Worm (Caenorhabditis elegans) whole organism, L1 larva: Measurements from ENCODE around the gene smg-8.

Experiments used
- C34B4.2 ChIP-seq: sonication (generic microtip); optimal IDR thresholded peaks from 2 replicates; lab custom pipeline; 2017; ENCODE audit warnings: mild to moderate bottlenecking, missing genetic modification characterization, missing compliant biosample characterization
- F16B12.6 ChIP-seq: fragments of 150-350 bp; optimal IDR thresholded peaks from 2 replicates; lab custom pipeline; 2014; ENCODE audit warnings: missing biosample characterization, missing genetic modification characterization
- aha-1 ChIP-seq: fragments of 150-350 bp; optimal IDR thresholded peaks from 2 replicates; lab custom pipeline; 2014; ENCODE audit warnings: missing biosample characterization, missing genetic modification characterization
- ama-1 ChIP-seq: fragments of 150-350 bp; optimal IDR thresholded peaks from 2 replicates; lab custom pipeline; 2014
- blmp-1 ChIP-seq: fragments of 150-350 bp; optimal IDR thresholded peaks from 2 replicates; lab custom pipeline; 2014; ENCODE audit warnings: missing biosample characterization, missing genetic modification characterization
- ceh-63 ChIP-seq: fragments of 200-800 bp; sonication (Bioruptor generic); optimal IDR thresholded peaks from 2 replicates; lab custom pipeline; 2018; ENCODE audit warnings: mild to moderate bottlenecking, missing genetic modification characterization, missing compliant biosample characterization
- ceh-88 ChIP-seq: fragments of 200-800 bp; sonication (Bioruptor generic); IDR thresholded peaks from 2 replicates; pipeline ENCODE4 v1.3.6; 2022; ENCODE audit warnings: missing genetic modification characterization, missing compliant biosample characterization
- ceh-90 ChIP-seq: sonication (generic microtip); optimal IDR thresholded peaks from 2 replicates; lab custom pipeline; 2016; ENCODE audit warnings: missing genetic modification characterization, missing compliant biosample characterization
- ces-1 ChIP-seq: fragments of 150-350 bp; optimal IDR thresholded peaks from 2 replicates; lab custom pipeline; 2014; ENCODE audit warnings: missing biosample characterization, missing genetic modification reagents, missing genetic modification characterization
- dsc-1 ChIP-seq: sonication (generic microtip); optimal IDR thresholded peaks from 2 replicates; lab custom pipeline; 2016; ENCODE audit warnings: mild to moderate bottlenecking, missing genetic modification characterization, missing compliant biosample characterization
- efl-1 ChIP-seq, 4 experiments: fragments of 150-350 bp; optimal IDR thresholded peaks in 3 of 4; peaks in 1 of 4; 1 replicate in 1 of 4; 2 replicates in 3 of 4; lab custom pipeline; 2014; ENCODE audit warnings: missing biosample characterization in 2 of 4, missing genetic modification characterization in 2 of 4, missing genetic modification reagents in 2 of 4
- egl-13 ChIP-seq: sonication (generic microtip); optimal IDR thresholded peaks from 2 replicates; lab custom pipeline; 2016; ENCODE audit warnings: missing genotype, missing genetic modification reagents, missing genetic modification characterization, missing compliant biosample characterization
- egl-27 ChIP-seq, 2 experiments: fragments of 150-350 bp in 1 of 2; sonication (generic microtip); optimal IDR thresholded peaks; 3 replicates each; lab custom pipeline; 2017 to 2018; ENCODE audit warnings: missing biosample characterization in 2 of 2, missing genetic modification characterization in 2 of 2, missing genetic modification reagents in 2 of 2
- elt-3 ChIP-seq, 6 experiments: fragments of 150-350 bp in 1 of 6; sonication (generic microtip); optimal IDR thresholded peaks; 2 replicates each; lab custom pipeline; 2017 to 2018; ENCODE audit warnings: missing biosample characterization in 6 of 6, missing genetic modification characterization in 6 of 6, inconsistent platforms in 1 of 6
- fkh-10 ChIP-seq: sonication (generic microtip); optimal IDR thresholded peaks from 2 replicates; lab custom pipeline; 2017; ENCODE audit warnings: missing biosample characterization, missing genetic modification reagents, missing genetic modification characterization
- fos-1 ChIP-seq: fragments of 150-350 bp; optimal IDR thresholded peaks from 2 replicates; lab custom pipeline; 2014; ENCODE audit warnings: missing biosample characterization, missing genetic modification characterization
- hpl-2 ChIP-seq: fragments of 150-350 bp; optimal IDR thresholded peaks from 2 replicates; lab custom pipeline; 2014; ENCODE audit warnings: missing biosample characterization, missing genetic modification reagents, missing genetic modification characterization
- jun-1 ChIP-seq: fragments of 150-350 bp; optimal IDR thresholded peaks from 2 replicates; lab custom pipeline; 2014; ENCODE audit warnings: missing biosample characterization, missing genetic modification reagents, missing genetic modification characterization
- lin-14 ChIP-seq: fragments of 200-800 bp; sonication (Bioruptor generic); optimal IDR thresholded peaks from 2 replicates; lab custom pipeline; 2018; ENCODE audit warnings: mild to moderate bottlenecking, missing genetic modification characterization, moderate library complexity, missing compliant biosample characterization
- lin-35 ChIP-seq, 2 experiments: fragments of 150-350 bp; optimal IDR thresholded peaks; 2 replicates each; lab custom pipeline; 2014; ENCODE audit warnings: missing biosample characterization in 2 of 2, missing genetic modification characterization in 2 of 2, missing genetic modification reagents in 2 of 2
- lir-3 ChIP-seq: sonication (generic microtip); optimal IDR thresholded peaks from 2 replicates; lab custom pipeline; 2016; ENCODE audit warnings: mild to moderate bottlenecking, missing genetic modification characterization, moderate library complexity, missing compliant biosample characterization; ENCODE audit not compliant: poor library complexity
- mab-9 ChIP-seq: fragments of 200-800 bp; sonication (Bioruptor generic); IDR thresholded peaks from 2 replicates; pipeline ENCODE4 v1.3.6; 2022; ENCODE audit warnings: missing genetic modification reagents, missing genetic modification characterization, missing compliant biosample characterization
- nhr-11 ChIP-seq: fragments of 150-350 bp; optimal IDR thresholded peaks from 2 replicates; lab custom pipeline; 2014; ENCODE audit warnings: missing biosample characterization, missing genetic modification characterization
- nhr-12 ChIP-seq: sonication (generic microtip); optimal IDR thresholded peaks from 2 replicates; lab custom pipeline; 2017; ENCODE audit warnings: missing biosample characterization, missing genetic modification characterization
- nhr-19 ChIP-seq: fragments of 200-800 bp; sonication (Bioruptor generic); conservative IDR thresholded peaks from 2 replicates; pipeline ENCODE4 v1.3.6; 2022; ENCODE audit warnings: missing genetic modification characterization, missing compliant biosample characterization
- nhr-20 ChIP-seq: sonication (generic microtip); optimal IDR thresholded peaks from 2 replicates; lab custom pipeline; 2016; ENCODE audit warnings: mild to moderate bottlenecking, missing genetic modification characterization, missing compliant biosample characterization
- nhr-237 ChIP-seq: fragments of 150-350 bp; optimal IDR thresholded peaks from 2 replicates; lab custom pipeline; 2014; ENCODE audit warnings: missing biosample characterization, missing genetic modification characterization
- nhr-28 ChIP-seq: fragments of 150-350 bp; optimal IDR thresholded peaks from 2 replicates; lab custom pipeline; 2014; ENCODE audit warnings: missing biosample characterization, missing genetic modification characterization
- nhr-47 ChIP-seq: sonication (generic microtip); optimal IDR thresholded peaks from 2 replicates; lab custom pipeline; 2016; ENCODE audit warnings: mild to moderate bottlenecking, missing genetic modification characterization, moderate library complexity, missing compliant biosample characterization
- nhr-71 ChIP-seq: sonication (generic microtip); optimal IDR thresholded peaks from 2 replicates; lab custom pipeline; 2016; ENCODE audit warnings: mild to moderate bottlenecking, missing genetic modification characterization, moderate library complexity, missing compliant biosample characterization
- nhr-84 ChIP-seq: sonication (generic microtip); optimal IDR thresholded peaks from 2 replicates; lab custom pipeline; 2017; ENCODE audit warnings: missing biosample characterization, missing genetic modification characterization
- nhr-90 ChIP-seq: sonication (generic microtip); optimal IDR thresholded peaks from 2 replicates; lab custom pipeline; 2016; ENCODE audit warnings: mild to moderate bottlenecking, missing genetic modification characterization, missing compliant biosample characterization; ENCODE audit not compliant: poor library complexity
- pag-3 ChIP-seq: sonication (generic microtip); optimal IDR thresholded peaks from 2 replicates; lab custom pipeline; 2017; ENCODE audit warnings: missing genetic modification characterization, mild to moderate bottlenecking, missing compliant biosample characterization, antibody characterized with exemption, borderline replicate concordance; ENCODE audit not compliant: insufficient read depth
- pax-3 ChIP-seq: fragments of 200-800 bp; sonication (Bioruptor generic); optimal IDR thresholded peaks from 2 replicates; lab custom pipeline; 2018; ENCODE audit warnings: mild to moderate bottlenecking, missing genetic modification characterization, moderate library complexity, missing compliant biosample characterization
- pqm-1 ChIP-seq: sonication (generic microtip); optimal IDR thresholded peaks from 3 replicates; lab custom pipeline; 2017; ENCODE audit warnings: missing biosample characterization, missing genetic modification characterization
- rnt-1 ChIP-seq: sonication (generic microtip); optimal IDR thresholded peaks from 2 replicates; lab custom pipeline; 2016; ENCODE audit warnings: mild to moderate bottlenecking, missing genetic modification characterization, moderate library complexity, missing compliant biosample characterization
- skn-1 ChIP-seq: fragments of 150-350 bp; optimal IDR thresholded peaks from 2 replicates; lab custom pipeline; 2014; ENCODE audit warnings: missing biosample characterization, missing genetic modification characterization
- snpc-4 ChIP-seq: fragments of 150-350 bp; optimal IDR thresholded peaks from 2 replicates; lab custom pipeline; 2014; ENCODE audit warnings: missing biosample characterization, missing genetic modification characterization
- snu-23 ChIP-seq: sonication (generic microtip); optimal IDR thresholded peaks from 2 replicates; lab custom pipeline; 2016; ENCODE audit warnings: missing genetic modification characterization, missing compliant biosample characterization
- sox-4 ChIP-seq: sonication (generic microtip); optimal IDR thresholded peaks from 2 replicates; lab custom pipeline; 2016; ENCODE audit warnings: missing genetic modification characterization, missing compliant biosample characterization
- sup-37 ChIP-seq: fragments of 200-800 bp; sonication (Bioruptor generic); optimal IDR thresholded peaks from 2 replicates; lab custom pipeline; 2018; ENCODE audit warnings: mild to moderate bottlenecking, missing genetic modification characterization, missing compliant biosample characterization
- swsn-7 ChIP-seq: sonication (generic microtip); optimal IDR thresholded peaks from 2 replicates; lab custom pipeline; 2016; ENCODE audit warnings: missing genetic modification characterization, missing compliant biosample characterization
- tbx-2 ChIP-seq: sonication (generic microtip); optimal IDR thresholded peaks from 2 replicates; lab custom pipeline; 2016; ENCODE audit warnings: missing genetic modification characterization, missing compliant biosample characterization
- unc-130 ChIP-seq: fragments of 150-350 bp; optimal IDR thresholded peaks from 2 replicates; lab custom pipeline; 2017; ENCODE audit warnings: missing biosample characterization, missing genetic modification characterization, inconsistent platforms
- unc-30 ChIP-seq: sonication (generic microtip); optimal IDR thresholded peaks from 2 replicates; lab custom pipeline; 2017; ENCODE audit warnings: missing biosample characterization, missing genetic modification characterization
- unc-62 ChIP-seq: fragments of 150-350 bp; optimal IDR thresholded peaks from 2 replicates; lab custom pipeline; 2014; ENCODE audit warnings: missing biosample characterization, missing genetic modification reagents, missing genetic modification characterization
- unc-98 ChIP-seq: fragments of 200-800 bp; sonication (Bioruptor generic); IDR thresholded peaks from 2 replicates; pipeline ENCODE4 v1.3.6; 2022; ENCODE audit warnings: missing genetic modification characterization, missing compliant biosample characterization
- vab-15 ChIP-seq: sonication (generic microtip); optimal IDR thresholded peaks from 2 replicates; lab custom pipeline; 2017; ENCODE audit warnings: missing genotype, mild to moderate bottlenecking, missing genetic modification characterization, missing compliant biosample characterization
- zip-4 ChIP-seq: fragments of 200-800 bp; sonication (Bioruptor generic); optimal IDR thresholded peaks from 2 replicates; lab custom pipeline; 2018; ENCODE audit warnings: mild to moderate bottlenecking, missing genetic modification characterization, moderate library complexity, missing compliant biosample characterization
- ztf-11 ChIP-seq, 2 experiments: sonication (generic microtip); optimal IDR thresholded peaks; 2 replicates each; lab custom pipeline; 2016 to 2017; ENCODE audit warnings: missing genetic modification characterization in 2 of 2, missing biosample characterization in 1 of 2, missing compliant biosample characterization in 1 of 2

The smg-8 gene

DNA sequence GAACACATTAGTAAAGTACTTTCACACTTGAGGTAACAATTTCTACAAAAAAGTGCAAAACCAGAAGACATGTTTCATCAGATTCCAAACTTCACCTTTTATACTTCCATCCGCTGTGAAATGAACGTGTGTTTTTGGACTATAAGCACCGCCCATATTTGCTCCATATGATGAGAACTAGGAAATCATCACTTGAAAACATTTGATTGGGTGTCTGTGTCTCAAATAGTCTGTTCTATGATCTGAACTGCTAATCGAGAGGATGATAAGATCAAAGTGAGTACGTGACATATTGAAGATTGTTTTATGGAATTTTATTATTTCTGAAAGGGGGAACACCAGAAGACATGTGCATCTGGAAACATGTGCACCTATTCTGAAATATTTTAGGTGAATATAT lies 54.1 kb downstream of the smg-8 start:
- TF ChIP-seq snu-23 (GFP tag; lab: Kevin White, UChicago) (peak; percentile 9), unc-98 (GFP tag; lab: Robert Waterston, UW) (no peak), nhr-90 (peak; percentile 12), skn-1 (peak; percentile 44), blmp-1 (tag; lab: Kevin White, UChicago) (peak; percentile 39), jun-1 (tag; lab: Kevin White, UChicago) (no peak), elt-3 (tag; optimal IDR thresholded peaks at IDR 0.05; lab: Kevin White, UChicago) (peak in 4 of 6 experiments; percentile 22 to 47 (median 31)), nhr-20 (tag; lab: Kevin White, UChicago) (peak; percentile 45), nhr-11 (tag; lab: Kevin White, UChicago) (no peak), lin-14 (peak; percentile 34), efl-1 (optimal IDR thresholded peaks at IDR 0.05; lab: Kevin White, UChicago) (no peak), efl-1 (GFP tag; optimal IDR thresholded peaks at IDR 0.05 in 1 of 2; lab: Kevin White, UChicago) (peak in 1 of 2 experiments; percentile 27), nhr-19 (0 out of 2 replicates have a peak, but pooled peaks have one; percentile 14)
- TF ChIP-seq, all 84 proteins: peak for 9

DNA sequence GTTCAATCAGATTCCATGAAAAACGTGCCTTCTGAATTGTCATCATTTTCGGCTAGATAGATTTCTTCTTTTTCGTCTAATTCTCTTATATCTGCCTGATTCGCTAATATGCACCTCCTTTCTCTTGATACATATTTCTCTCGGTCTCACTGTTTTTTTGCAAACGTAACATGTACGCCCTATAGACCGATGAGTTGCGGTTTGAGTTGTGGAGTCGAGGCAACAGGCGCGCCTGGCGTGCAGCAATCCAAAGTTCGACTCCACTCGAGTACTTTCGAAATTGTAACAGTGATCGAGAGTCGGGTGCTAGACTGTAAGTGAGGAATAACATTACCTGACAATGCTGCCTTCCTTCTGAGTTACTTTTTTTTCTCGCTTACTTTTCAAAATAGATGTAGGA lies 55.6 kb downstream of the smg-8 start:
- TF ChIP-seq ama-1 (lab: Kevin White, UChicago) = no peak
- peak; percentile 74 for TF ChIP-seq swsn-7 (tag; lab: Kevin White, UChicago)
- TF ChIP-seq ztf-11 (tag; optimal IDR thresholded peaks at IDR 0.05; lab: Kevin White, UChicago) = peak in 1 of 2 experiments; percentile 66
- TF ChIP-seq F16B12.6 (tag; lab: Kevin White, UChicago) = peak; percentile 50
- peak; percentile 56 for TF ChIP-seq jun-1 (tag; lab: Kevin White, UChicago)
- TF ChIP-seq ceh-88 (GFP tag; lab: Robert Waterston, UW) = peak; percentile 54
- peak; percentile 57 for TF ChIP-seq vab-15
- TF ChIP-seq snpc-4 (tag; lab: Kevin White, UChicago) = peak; percentile 75
- peak; percentile 69 for TF ChIP-seq lin-14
- TF ChIP-seq egl-27 (tag; optimal IDR thresholded peaks at IDR 0.05; lab: Kevin White, UChicago) = peak; percentile 22 to 50
- peak; percentile 86 for TF ChIP-seq nhr-71 (tag; lab: Kevin White, UChicago)
- TF ChIP-seq pqm-1 = peak; percentile 7
- TF ChIP-seq pag-3 (tag; lab: Kevin White, UChicago) = no peak
- no peak for TF ChIP-seq nhr-28 (tag; lab: Kevin White, UChicago)
- TF ChIP-seq zip-4 (GFP tag; lab: Kevin White, UChicago) = peak; percentile 30
- TF ChIP-seq pax-3 (tag; lab: Kevin White, UChicago) = peak; percentile 76
- TF ChIP-seq unc-130 (tag; lab: Kevin White, UChicago) = peak; percentile 78
- TF ChIP-seq hpl-2 (GFP tag; lab: Kevin White, UChicago) = peak; percentile 72
- no peak for TF ChIP-seq nhr-84 (tag; lab: Kevin White, UChicago)
- peak; percentile 88 for TF ChIP-seq snu-23 (GFP tag; lab: Kevin White, UChicago)
- peak; percentile 83 for TF ChIP-seq tbx-2 (tag; lab: Kevin White, UChicago)
- TF ChIP-seq egl-13 = peak; percentile 40
- peak; percentile 53 for TF ChIP-seq ceh-90
- TF ChIP-seq sox-4 (tag; lab: Kevin White, UChicago) = peak; percentile 24
- TF ChIP-seq unc-62 (GFP tag; lab: Kevin White, UChicago) = no peak
- TF ChIP-seq unc-30 (tag; lab: Kevin White, UChicago) = no peak
- TF ChIP-seq nhr-47 = peak; percentile 86
- TF ChIP-seq C34B4.2 (tag; lab: Kevin White, UChicago) = no peak
- TF ChIP-seq dsc-1 (tag; lab: Kevin White, UChicago) = peak; percentile 67
- peak; percentile 56 to 85 for TF ChIP-seq lin-35 (GFP tag; optimal IDR thresholded peaks at IDR 0.05; lab: Kevin White, UChicago)
- no peak for TF ChIP-seq nhr-12 (tag; lab: Kevin White, UChicago)
- TF ChIP-seq ceh-63 (GFP tag; lab: Kevin White, UChicago) = no peak
- peak; percentile 77 for TF ChIP-seq fos-1
- peak; percentile 90 for TF ChIP-seq rnt-1
- peak; percentile 83 for TF ChIP-seq lir-3 (tag; lab: Kevin White, UChicago)
- peak; percentile 30 for TF ChIP-seq nhr-11 (tag; lab: Kevin White, UChicago)
- TF ChIP-seq aha-1 (tag; lab: Kevin White, UChicago) = peak; percentile 45
- peak; percentile 3 for TF ChIP-seq nhr-237 (tag; lab: Kevin White, UChicago)
- TF ChIP-seq mab-9 (GFP tag; lab: Robert Waterston, UW) = no peak
- no peak for TF ChIP-seq ces-1
- peak; percentile 8 for TF ChIP-seq fkh-10 (GFP tag; lab: Kevin White, UChicago)
- no peak for TF ChIP-seq sup-37 (GFP tag; lab: Kevin White, UChicago)
